Fruit fly (Drosophila melanogaster) whole organism, adult: ENCODE data around the gene Sems.

Experiments
- CG12768 ChIP-seq: fragments of 200-800 bp; sonication (Bioruptor generic); optimal IDR thresholded peaks from 2 replicates; lab custom pipeline; 2017; ENCODE audit warnings: missing biosample characterization, missing genetic modification characterization, mild to moderate bottlenecking, moderate library complexity, missing genetic modification reagents
- CG33017 ChIP-seq: fragments of 200-800 bp; sonication (Bioruptor generic); optimal IDR thresholded peaks from 2 replicates; lab custom pipeline; 2018; ENCODE audit warnings: missing biosample characterization, mild to moderate bottlenecking, missing genetic modification characterization, moderate library complexity
- CG7045 ChIP-seq: fragments of 200-800 bp; sonication (Bioruptor generic); optimal IDR thresholded peaks from 2 replicates; lab custom pipeline; 2017; ENCODE audit warnings: missing biosample characterization, mild to moderate bottlenecking, missing genetic modification characterization
- CG7101 ChIP-seq: fragments of 200-800 bp; sonication (Bioruptor generic); optimal IDR thresholded peaks from 2 replicates; lab custom pipeline; 2018; ENCODE audit warnings: missing biosample characterization, mild to moderate bottlenecking, missing genetic modification characterization, moderate library complexity
- Crg-1 ChIP-seq: fragments of 200-800 bp; sonication (Bioruptor generic); optimal IDR thresholded peaks from 2 replicates; lab custom pipeline; 2016; ENCODE audit warnings: missing biosample characterization, missing genetic modification characterization
- Hr96 ChIP-seq: fragments of 200-800 bp; sonication (Bioruptor generic); optimal IDR thresholded peaks from 2 replicates; lab custom pipeline; 2016; ENCODE audit warnings: missing biosample characterization, missing genetic modification characterization
- bab1 ChIP-seq: fragments of 200-800 bp; sonication (Bioruptor generic); optimal IDR thresholded peaks from 3 replicates; lab custom pipeline; 2019; ENCODE audit warnings: missing biosample characterization, mild to moderate bottlenecking, missing genetic modification characterization, moderate library complexity
- cic ChIP-seq: fragments of 200-800 bp; sonication (Bioruptor generic); optimal IDR thresholded peaks from 2 replicates; lab custom pipeline; 2017; ENCODE audit warnings: missing biosample characterization, mild to moderate bottlenecking, missing genetic modification characterization, moderate library complexity
- kay ChIP-seq: fragments of 200-800 bp; sonication (Bioruptor generic); peaks from one replicate; lab custom pipeline; 2016; ENCODE audit warnings: missing biosample characterization, missing genetic modification characterization, borderline replicate concordance
- ovo ChIP-seq: fragments of 200-800 bp; sonication (Bioruptor generic); optimal IDR thresholded peaks from 2 replicates; lab custom pipeline; 2016; ENCODE audit warnings: missing biosample characterization, missing genetic modification characterization
- pad ChIP-seq: fragments of 200-800 bp; sonication (Bioruptor generic); optimal IDR thresholded peaks from 3 replicates; lab custom pipeline; 2017; ENCODE audit warnings: missing biosample characterization, missing genetic modification characterization, mild to moderate bottlenecking, moderate library complexity, missing genetic modification reagents
- tj ChIP-seq: fragments of 200-800 bp; sonication (Bioruptor generic); optimal IDR thresholded peaks from 3 replicates; lab custom pipeline; 2017; ENCODE audit warnings: missing biosample characterization, mild to moderate bottlenecking, missing genetic modification characterization, moderate library complexity
- toe ChIP-seq: fragments of 200-800 bp; sonication (Bioruptor generic); optimal IDR thresholded peaks from 2 replicates; lab custom pipeline; 2016; ENCODE audit warnings: missing biosample characterization, missing genetic modification characterization

DNA sequence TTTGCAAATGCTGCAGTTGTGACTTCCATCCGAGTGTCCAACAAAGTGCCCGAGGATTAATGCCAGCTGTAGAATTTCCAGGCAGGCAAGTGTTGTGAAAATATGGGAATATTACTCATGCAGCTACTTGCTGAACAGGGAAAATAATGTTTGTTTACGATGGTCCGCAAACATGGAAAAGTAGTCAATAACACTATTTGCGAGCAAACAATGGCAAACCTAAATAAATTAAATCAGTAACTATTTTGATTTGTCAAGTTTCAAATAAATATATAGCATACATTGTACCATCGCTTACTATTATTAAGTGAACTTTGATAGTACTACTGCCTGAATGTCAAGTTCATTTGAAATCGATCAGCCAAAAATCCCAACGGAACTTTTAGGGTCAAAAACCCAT lies 41.4 kb downstream of the Sems start:
- no peak for TF ChIP-seq bab1 (GFP tag; lab: Kevin White, UChicago)
- no peak for TF ChIP-seq kay (GFP tag; lab: Kevin White, UChicago)
- TF ChIP-seq ovo (GFP tag; lab: Kevin White, UChicago), result no peak
- no peak for TF ChIP-seq tj (GFP tag; lab: Kevin White, UChicago)
- TF ChIP-seq CG7045 (GFP tag; lab: Kevin White, UChicago), result no peak
- no peak for TF ChIP-seq CG12768 (GFP tag; lab: Kevin White, UChicago)
- no peak for TF ChIP-seq cic (GFP tag; lab: Kevin White, UChicago)
- no peak for TF ChIP-seq pad (GFP tag; lab: Kevin White, UChicago)
- TF ChIP-seq Hr96, result no peak
- no peak for TF ChIP-seq Crg-1 (GFP tag; lab: Kevin White, UChicago)
- no peak for TF ChIP-seq CG33017 (tag; lab: Kevin White, UChicago)
- TF ChIP-seq toe (GFP tag; lab: Kevin White, UChicago), result no peak
- TF ChIP-seq CG7101, result no peak
